Fruit fly (Drosophila melanogaster) whole organism, embryonic: Measurements from ENCODE around the gene Cow.
A peak's percentile ranks its signal among the peaks of the same experiment; 100 is the strongest.

Experiments
- Bdp1 ChIP-seq: fragments of 200-800 bp; sonication (Bioruptor generic); optimal IDR thresholded peaks from 3 replicates; lab custom pipeline; 2016; ENCODE audit warnings: missing biosample characterization, missing genetic modification characterization
- CG10147 ChIP-seq: fragments of 200-800 bp; sonication (Bioruptor generic); optimal IDR thresholded peaks from 2 replicates; lab custom pipeline; 2019; ENCODE audit warnings: missing biosample characterization, mild to moderate bottlenecking, missing genetic modification characterization, moderate library complexity
- CG10209 ChIP-seq: fragments of 200-800 bp; sonication (Bioruptor generic); optimal IDR thresholded peaks from 3 replicates; lab custom pipeline; 2017; ENCODE audit warnings: missing biosample characterization, mild to moderate bottlenecking, missing genetic modification characterization, missing genetic modification reagents
- CG11696 ChIP-seq: fragments of 200-800 bp; sonication (Bioruptor generic); IDR thresholded peaks from 2 replicates; pipeline ENCODE4 v1.3.6; 2022; ENCODE audit warnings: missing biosample characterization, missing genetic modification characterization
- CG11723 ChIP-seq: fragments of 200-800 bp; sonication (Bioruptor generic); optimal IDR thresholded peaks from 2 replicates; lab custom pipeline; 2017; ENCODE audit warnings: missing biosample characterization, mild to moderate bottlenecking, missing genetic modification characterization
- CG12219 ChIP-seq: fragments of 200-800 bp; sonication (Bioruptor generic); optimal IDR thresholded peaks from 3 replicates; lab custom pipeline; 2018; ENCODE audit warnings: missing biosample characterization, mild to moderate bottlenecking, missing genetic modification characterization
- CG12391 ChIP-seq: fragments of 200-800 bp; sonication (Bioruptor generic); optimal IDR thresholded peaks from 3 replicates; lab custom pipeline; 2018; ENCODE audit warnings: missing biosample characterization, mild to moderate bottlenecking, missing genetic modification characterization, moderate library complexity
- CG13287 ChIP-seq: fragments of 200-800 bp; sonication (Bioruptor generic); IDR thresholded peaks from 2 replicates; pipeline ENCODE4 v1.3.6; 2022; ENCODE audit warnings: missing biosample characterization, missing genetic modification characterization; ENCODE audit not compliant: partially characterized antibody
- CG14667 ChIP-seq: fragments of 200-800 bp; sonication (Bioruptor generic); IDR thresholded peaks from 2 replicates; pipeline ENCODE4 v1.3.6; 2022; ENCODE audit warnings: missing biosample characterization, missing genetic modification characterization
- CG15073 ChIP-seq: fragments of 200-800 bp; sonication (Bioruptor generic); optimal IDR thresholded peaks from 2 replicates; lab custom pipeline; 2016; ENCODE audit warnings: missing biosample characterization, missing genetic modification characterization
- CG16779 ChIP-seq: fragments of 200-800 bp; sonication (Bioruptor generic); IDR thresholded peaks from 2 replicates; pipeline ENCODE4 v1.3.6; 2022; ENCODE audit warnings: missing biosample characterization, missing genetic modification characterization
- CG17186 ChIP-seq: fragments of 200-800 bp; sonication (Bioruptor generic); optimal IDR thresholded peaks from 3 replicates; lab custom pipeline; 2017; ENCODE audit warnings: missing biosample characterization, missing genetic modification reagents, missing genetic modification characterization
- CG18476 ChIP-seq: fragments of 200-800 bp; sonication (Bioruptor generic); optimal IDR thresholded peaks from 2 replicates; lab custom pipeline; 2016; ENCODE audit warnings: missing biosample characterization, mild to moderate bottlenecking, missing genetic modification characterization
- CG18619 ChIP-seq: fragments of 200-800 bp; sonication (Bioruptor generic); optimal IDR thresholded peaks from 3 replicates; lab custom pipeline; 2017; ENCODE audit warnings: missing biosample characterization, mild to moderate bottlenecking, missing genetic modification characterization
- CG33213 ChIP-seq: fragments of 200-800 bp; sonication (Bioruptor generic); optimal IDR thresholded peaks from 3 replicates; lab custom pipeline; 2016; ENCODE audit warnings: missing biosample characterization, missing genetic modification characterization
- CG43689 ChIP-seq: fragments of 200-800 bp; sonication (Bioruptor generic); IDR thresholded peaks from 2 replicates; pipeline ENCODE4 v1.3.6; 2022; ENCODE audit warnings: missing biosample characterization, missing genetic modification characterization
- CG4424 ChIP-seq: fragments of 200-800 bp; sonication (Bioruptor generic); optimal IDR thresholded peaks from 3 replicates; lab custom pipeline; 2016; ENCODE audit warnings: missing biosample characterization, missing genetic modification characterization
- CG5245 ChIP-seq: fragments of 200-800 bp; sonication (Bioruptor generic); optimal IDR thresholded peaks from 3 replicates; lab custom pipeline; 2016; ENCODE audit warnings: missing biosample characterization, missing genetic modification characterization
- CG7963 ChIP-seq: fragments of 200-800 bp; sonication (Bioruptor generic); IDR thresholded peaks from 3 replicates; pipeline ENCODE4 v1.3.6; 2022; ENCODE audit warnings: missing biosample characterization, missing genetic modification characterization; ENCODE audit not compliant: partially characterized antibody
- CG8478 ChIP-seq: fragments of >200 bp; optimal IDR thresholded peaks from 2 replicates; lab custom pipeline; 2018
- CG8944 ChIP-seq: fragments of 200-800 bp; sonication (Bioruptor generic); optimal IDR thresholded peaks from 3 replicates; lab custom pipeline; 2016; ENCODE audit warnings: missing biosample characterization, missing genetic modification characterization
- CG9876 ChIP-seq: fragments of 200-800 bp; sonication (Bioruptor generic); optimal IDR thresholded peaks from 2 replicates; lab custom pipeline; 2016; ENCODE audit warnings: missing biosample characterization, missing genetic modification characterization
- CTCF ChIP-seq: fragments of 200-800 bp; sonication (Bioruptor generic); optimal IDR thresholded peaks from 2 replicates; lab custom pipeline; 2017; ENCODE audit warnings: missing biosample characterization, mild to moderate bottlenecking, missing genetic modification characterization, moderate library complexity
- Camta ChIP-seq: fragments of 200-800 bp; sonication (Bioruptor generic); optimal IDR thresholded peaks from 2 replicates; lab custom pipeline; 2016; ENCODE audit warnings: missing biosample characterization, missing genetic modification characterization
- CrebB ChIP-seq: fragments of 200-800 bp; sonication (Bioruptor generic); optimal IDR thresholded peaks from 3 replicates; lab custom pipeline; 2018; ENCODE audit warnings: missing biosample characterization, mild to moderate bottlenecking, missing genetic modification characterization
- D ChIP-seq, 2 experiments: fragments of 200-800 bp in 1 of 2; fragments of >200 bp in 1 of 2; sonication (Bioruptor generic) in 1 of 2; optimal IDR thresholded peaks; 2 replicates in 1 of 2; 3 replicates in 1 of 2; lab custom pipeline; 2017; ENCODE audit warnings: mild to moderate bottlenecking in 1 of 2, missing biosample characterization in 1 of 2, missing genetic modification characterization in 1 of 2, missing genetic modification reagents in 1 of 2
- Dek ChIP-seq: fragments of 200-800 bp; sonication (Bioruptor generic); optimal IDR thresholded peaks from 3 replicates; lab custom pipeline; 2019; ENCODE audit warnings: missing biosample characterization, mild to moderate bottlenecking, missing genetic modification characterization, moderate library complexity
- Dll ChIP-seq: fragments of 200-800 bp; sonication (Bioruptor generic); IDR thresholded peaks from 4 replicates; pipeline ENCODE4 v1.3.6; 2022; ENCODE audit warnings: missing biosample characterization, missing genetic modification characterization; ENCODE audit not compliant: partially characterized antibody
- ERR ChIP-seq: fragments of 200-800 bp; sonication (Bioruptor generic); optimal IDR thresholded peaks from 2 replicates; lab custom pipeline; 2016; ENCODE audit warnings: missing biosample characterization, missing genetic modification characterization
- Lhr ChIP-seq: fragments of 200-800 bp; sonication (Bioruptor generic); optimal IDR thresholded peaks from 3 replicates; lab custom pipeline; 2017; ENCODE audit warnings: mild to moderate bottlenecking, missing biosample characterization, missing genetic modification reagents, missing genetic modification characterization
- Nf-YC ChIP-seq: fragments of 200-800 bp; optimal IDR thresholded peaks from 3 replicates; lab custom pipeline; 2019; ENCODE audit warnings: missing biosample characterization, mild to moderate bottlenecking, missing genetic modification characterization, moderate library complexity
- Poxn ChIP-seq: fragments of 200-800 bp; sonication (Bioruptor generic); IDR thresholded peaks from 2 replicates; pipeline ENCODE4 v1.3.6; 2022; ENCODE audit warnings: missing biosample characterization, missing genetic modification characterization
- bowl ChIP-seq: fragments of 200-800 bp; sonication (Bioruptor generic); IDR thresholded peaks from 2 replicates; pipeline ENCODE4 v1.3.6; 2022; ENCODE audit warnings: missing biosample characterization, missing genetic modification characterization
- cas ChIP-seq: fragments of 200-800 bp; sonication (Bioruptor generic); IDR thresholded peaks from 2 replicates; pipeline ENCODE4 v1.3.6; 2022; ENCODE audit warnings: missing biosample characterization, missing genetic modification characterization
- crol ChIP-seq: fragments of 200-800 bp; sonication (Bioruptor generic); IDR thresholded peaks from 2 replicates; pipeline ENCODE4 v1.3.6; 2022; ENCODE audit warnings: missing biosample characterization, missing genetic modification characterization
- cwo ChIP-seq: fragments of 200-800 bp; sonication (Bioruptor generic); optimal IDR thresholded peaks from 3 replicates; lab custom pipeline; 2017; ENCODE audit warnings: missing biosample characterization, missing genetic modification characterization, mild to moderate bottlenecking, moderate library complexity, missing genetic modification reagents
- dan ChIP-seq: fragments of 200-800 bp; sonication (Bioruptor generic); IDR thresholded peaks from 2 replicates; pipeline ENCODE4 v1.3.6; 2022; ENCODE audit warnings: missing biosample characterization, missing genetic modification characterization
- danr ChIP-seq: fragments of 200-800 bp; sonication (Bioruptor generic); IDR thresholded peaks from 2 replicates; pipeline ENCODE4 v1.3.6; 2022; ENCODE audit warnings: missing biosample characterization, missing genetic modification characterization
- exex ChIP-seq: fragments of 200-800 bp; sonication (Bioruptor generic); optimal IDR thresholded peaks from 4 replicates; lab custom pipeline; 2018; ENCODE audit warnings: missing biosample characterization, mild to moderate bottlenecking, missing genetic modification characterization, moderate library complexity
- gsb ChIP-seq: fragments of 200-800 bp; sonication (Bioruptor generic); IDR thresholded peaks from 2 replicates; pipeline ENCODE4 v1.3.6; 2022; ENCODE audit warnings: missing biosample characterization, missing genetic modification characterization
- hbn ChIP-seq: fragments of 200-800 bp; sonication (Bioruptor generic); IDR thresholded peaks from 2 replicates; pipeline ENCODE4 v1.3.6; 2022; ENCODE audit warnings: missing biosample characterization, missing genetic modification characterization; ENCODE audit not compliant: partially characterized antibody
- inv ChIP-seq: fragments of 200-800 bp; sonication (Bioruptor generic); IDR thresholded peaks from 2 replicates; pipeline ENCODE4 v1.3.6; 2022; ENCODE audit warnings: missing biosample characterization, missing genetic modification characterization; ENCODE audit not compliant: partially characterized antibody
- jumu ChIP-seq: fragments of 200-800 bp; sonication (Bioruptor generic); optimal IDR thresholded peaks from 3 replicates; lab custom pipeline; 2016; ENCODE audit warnings: missing biosample characterization, missing genetic modification characterization
- maf-S ChIP-seq: fragments of 200-800 bp; sonication (Bioruptor generic); optimal IDR thresholded peaks from 2 replicates; lab custom pipeline; 2016; ENCODE audit warnings: missing biosample characterization, missing genetic modification characterization
- oc ChIP-seq: fragments of 200-800 bp; sonication (Bioruptor generic); optimal IDR thresholded peaks from 2 replicates; lab custom pipeline; 2018; ENCODE audit warnings: missing biosample characterization, mild to moderate bottlenecking, missing genetic modification characterization, moderate library complexity
- peb ChIP-seq: fragments of 200-800 bp; sonication (Bioruptor generic); IDR thresholded peaks from 2 replicates; pipeline ENCODE4 v1.3.6; 2022; ENCODE audit warnings: missing biosample characterization, missing genetic modification characterization
- row ChIP-seq: fragments of 200-800 bp; sonication (Bioruptor generic); IDR thresholded peaks from 3 replicates; pipeline ENCODE4 v1.3.6; 2022; ENCODE audit warnings: missing biosample characterization, missing genetic modification characterization
- slp2 ChIP-seq: fragments of 200-800 bp; sonication (Bioruptor generic); optimal IDR thresholded peaks from 2 replicates; lab custom pipeline; 2016; ENCODE audit warnings: missing biosample characterization, missing genetic modification characterization
- sob ChIP-seq: fragments of 200-800 bp; sonication (Bioruptor generic); IDR thresholded peaks from 2 replicates; pipeline ENCODE4 v1.3.6; 2022; ENCODE audit warnings: missing biosample characterization, missing genetic modification characterization
- vnd ChIP-seq: fragments of 200-800 bp; sonication (Bioruptor generic); IDR thresholded peaks from 3 replicates; pipeline ENCODE4 v1.3.6; 2022; ENCODE audit warnings: missing biosample characterization, missing genetic modification characterization; ENCODE audit not compliant: partially characterized antibody
- wdn ChIP-seq: fragments of 200-800 bp; sonication (Bioruptor generic); IDR thresholded peaks from 2 replicates; pipeline ENCODE4 v1.3.6; 2022; ENCODE audit warnings: missing biosample characterization, missing genetic modification characterization

The Cow gene

dm6 chr3R:23156865-23157515 is 44.5 kb upstream of the Cow start (continued):
- TF ChIP-seq CG15073 (GFP tag; lab: Kevin White, UChicago) (no peak), crol (GFP tag; lab: Robert Waterston, UW) (peak; percentile 99), CG8944 (GFP tag; lab: Kevin White, UChicago) (no peak), Dll (GFP tag; lab: Robert Waterston, UW) (no peak; the same call in 3 of the 4 replicates), CG11696 (GFP tag; lab: Robert Waterston, UW) (no peak), bowl (GFP tag; lab: Robert Waterston, UW) (no peak), cas (GFP tag; lab: Robert Waterston, UW) (no peak), exex (tag; lab: Kevin White, UChicago) (no peak), CG7963 (GFP tag; lab: Robert Waterston, UW) (no peak), row (no peak), wdn (GFP tag; lab: Robert Waterston, UW) (0 out of 2 replicates have a peak, but pooled peaks have one; percentile 29), D (optimal IDR thresholded peaks at IDR 0.05; lab: Kevin White, UChicago) (no peak), D (GFP tag; optimal IDR thresholded peaks at IDR 0.05; lab: Kevin White, UChicago) (no peak), maf-S (GFP tag; lab: Kevin White, UChicago) (no peak), Poxn (GFP tag; lab: Robert Waterston, UW) (no peak), CG13287 (GFP tag; lab: Robert Waterston, UW) (peak; percentile 6; the same call in 1 of the 2 replicates), CG9876 (no peak), CG5245 (GFP tag; lab: Kevin White, UChicago) (no peak), CG10209 (no peak), CG43689 (GFP tag; lab: Robert Waterston, UW) (no peak), dan (GFP tag; lab: Robert Waterston, UW) (no peak), Nf-YC (peak; percentile 32), hbn (GFP tag; lab: Robert Waterston, UW) (no peak; the same call in 1 of the 2 replicates), ERR (GFP tag; lab: Kevin White, UChicago) (no peak), jumu (GFP tag; lab: Kevin White, UChicago) (no peak), CG10147 (GFP tag; lab: Kevin White, UChicago) (no peak), CG18619 (peak; percentile 18), CG14667 (GFP tag; lab: Robert Waterston, UW) (no peak), CG8478 (lab: Kevin White, UChicago) (peak; percentile 79), gsb (GFP tag; lab: Robert Waterston, UW) (no peak), slp2 (GFP tag; lab: Kevin White, UChicago) (no peak), CG16779 (GFP tag; lab: Robert Waterston, UW) (peak; percentile 44; the same call in 1 of the 2 replicates), danr (GFP tag; lab: Robert Waterston, UW) (no peak), Dek (tag; lab: Kevin White, UChicago) (peak; percentile 13), Lhr (GFP tag; lab: Kevin White, UChicago) (no peak), sob (GFP tag; lab: Robert Waterston, UW) (0 out of 2 replicates have a peak, but pooled peaks have one; percentile 44), Camta (no peak), CG18476 (GFP tag; lab: Kevin White, UChicago) (no peak), CG12391 (tag; lab: Kevin White, UChicago) (no peak), peb (GFP tag; lab: Robert Waterston, UW) (no peak), CrebB (tag; lab: Kevin White, UChicago) (peak; percentile 40), vnd (GFP tag; lab: Robert Waterston, UW) (no peak), CTCF (GFP tag; lab: Kevin White, UChicago) (no peak), CG12219 (no peak), inv (GFP tag; lab: Robert Waterston, UW) (no peak), Bdp1 (GFP tag; lab: Kevin White, UChicago) (no peak), CG33213 (GFP tag; lab: Kevin White, UChicago) (no peak), cwo (GFP tag; lab: Kevin White, UChicago) (no peak), oc (tag; lab: Kevin White, UChicago) (peak; percentile 4), CG17186 (no peak), CG11723 (GFP tag; lab: Kevin White, UChicago) (peak; percentile 14), CG4424 (GFP tag; lab: Kevin White, UChicago) (no peak)
